Fruit fly (Drosophila melanogaster) Kc167 (cell line): ENCODE measurements around the gene CG5612.

Source experiments
- Myc ChIP-seq: fragments of >200 bp; optimal IDR thresholded peaks from 2 replicates; lab custom pipeline; 2017; ENCODE audit warnings: missing external identifiers
- insv ChIP-seq: fragments of >200 bp; optimal IDR thresholded peaks from 3 replicates; lab custom pipeline; 2018; ENCODE audit warnings: missing external identifiers
- psq ChIP-seq: fragments of >200 bp; optimal IDR thresholded peaks from 2 replicates; lab custom pipeline; 2017; ENCODE audit warnings: missing external identifiers
- ttk ChIP-seq: sonication (Bioruptor generic); optimal IDR thresholded peaks from 2 replicates; lab custom pipeline; 2017; ENCODE audit warnings: missing external identifiers

dm6 chr3R:27579422-27579821 lies 46.4 kb downstream of the CG5612 start:
- TF ChIP-seq psq (lab: Kevin White, UChicago) (no peak), insv (lab: Kevin White, UChicago) (no peak), Myc (no peak), ttk (lab: Kevin White, UChicago) (no peak)
